Worm (Caenorhabditis elegans) whole organism, young adult: ENCODE measurements around the gene nhr-125.

Experiments used
- F33H1.4 ChIP-seq: fragments of 200-800 bp; sonication (Bioruptor generic); IDR thresholded peaks from 2 replicates; pipeline ENCODE4 v1.3.6; 2022; ENCODE audit warnings: missing genetic modification reagents, missing genetic modification characterization, missing compliant biosample characterization
- F37B4.10 ChIP-seq: fragments of 200-800 bp; sonication (Bioruptor generic); IDR thresholded peaks from 2 replicates; pipeline ENCODE4 v1.3.6; 2022; ENCODE audit warnings: missing genetic modification characterization, missing compliant biosample characterization
- F49E8.2 ChIP-seq: sonication (generic microtip); optimal IDR thresholded peaks from 3 replicates; lab custom pipeline; 2017; ENCODE audit warnings: missing genetic modification characterization, mild to moderate bottlenecking, missing compliant biosample characterization, antibody characterized with exemption, moderate library complexity; ENCODE audit not compliant: insufficient read depth
- F52B5.7 ChIP-seq: sonication (generic microtip); optimal IDR thresholded peaks from 2 replicates; lab custom pipeline; 2016; ENCODE audit warnings: mild to moderate bottlenecking, missing genetic modification characterization, missing compliant biosample characterization
- K11D2.4 ChIP-seq: fragments of 200-800 bp; sonication (Bioruptor generic); IDR thresholded peaks from 2 replicates; pipeline ENCODE4 v1.3.6; 2022; ENCODE audit warnings: missing genetic modification reagents, missing genetic modification characterization, missing compliant biosample characterization
- Y53G8AR.9 ChIP-seq: fragments of 200-800 bp; sonication (Bioruptor generic); conservative IDR thresholded peaks from 2 replicates; pipeline ENCODE4 v1.3.6; 2022; ENCODE audit warnings: missing genetic modification reagents, missing genetic modification characterization, missing compliant biosample characterization
- Y67H2A.10 ChIP-seq: fragments of 200-800 bp; sonication (Bioruptor generic); conservative IDR thresholded peaks from 2 replicates; pipeline ENCODE4 v1.3.6; 2022; ENCODE audit warnings: missing genetic modification reagents, missing genetic modification characterization, missing compliant biosample characterization
- athp-1 ChIP-seq: sonication (generic microtip); optimal IDR thresholded peaks from 2 replicates; lab custom pipeline; 2017; ENCODE audit warnings: mild to moderate bottlenecking, missing genetic modification characterization, missing compliant biosample characterization
- cebp-1 ChIP-seq, 2 experiments: fragments of 200-800 bp in 1 of 2; sonication (Bioruptor generic) in 1 of 2; sonication (generic microtip) in 1 of 2; IDR thresholded peaks in 1 of 2; optimal IDR thresholded peaks in 1 of 2; 2 replicates each; pipeline versions ENCODE4 v1.3.6 to Lab custom; 2017 to 2022; ENCODE audit warnings: missing compliant biosample characterization in 2 of 2, missing genetic modification characterization in 2 of 2, mild to moderate bottlenecking in 1 of 2, missing genetic modification reagents in 1 of 2, moderate library complexity in 1 of 2
- ceh-40 ChIP-seq: fragments of 200-800 bp; sonication (Bioruptor generic); IDR thresholded peaks from 2 replicates; pipeline ENCODE4 v1.3.6; 2022; ENCODE audit warnings: missing genetic modification characterization, missing compliant biosample characterization
- egl-44 ChIP-seq: fragments of 200-800 bp; sonication (Bioruptor generic); IDR thresholded peaks from 2 replicates; pipeline ENCODE4 v1.3.6; 2022; ENCODE audit warnings: missing genetic modification reagents, missing genetic modification characterization, missing compliant biosample characterization
- egrh-3 ChIP-seq: fragments of 200-800 bp; sonication (Bioruptor generic); IDR thresholded peaks from 2 replicates; pipeline ENCODE4 v1.3.6; 2022; ENCODE audit warnings: missing genetic modification reagents, missing genetic modification characterization, missing compliant biosample characterization
- ets-4 ChIP-seq: fragments of 200-800 bp; sonication (Bioruptor generic); optimal IDR thresholded peaks from 2 replicates; lab custom pipeline; 2018; ENCODE audit warnings: mild to moderate bottlenecking, missing genetic modification characterization, missing compliant biosample characterization
- hrde-1 ChIP-seq: sonication (generic microtip); optimal IDR thresholded peaks from 2 replicates; lab custom pipeline; 2016; ENCODE audit warnings: missing genetic modification characterization, mild to moderate bottlenecking, missing compliant biosample characterization, moderate library complexity, missing genotype, missing genetic modification reagents, borderline replicate concordance
- lag-1 ChIP-seq: fragments of 200-800 bp; sonication (Bioruptor generic); IDR thresholded peaks from 2 replicates; pipeline ENCODE4 v1.3.6; 2022; ENCODE audit warnings: missing genetic modification reagents, missing genetic modification characterization, missing compliant biosample characterization
- let-607 ChIP-seq, 2 experiments: fragments of 200-800 bp in 1 of 2; sonication (Bioruptor generic) in 1 of 2; sonication (generic microtip) in 1 of 2; optimal IDR thresholded peaks; 2 replicates each; lab custom pipeline; 2016 to 2018; ENCODE audit warnings: mild to moderate bottlenecking in 2 of 2, missing compliant biosample characterization in 2 of 2, missing genetic modification characterization in 2 of 2, moderate library complexity in 2 of 2, missing genotype in 1 of 2
- lin-35 ChIP-seq, 3 experiments: fragments of 150-350 bp in 2 of 3; sonication (generic microtip) in 1 of 3; optimal IDR thresholded peaks; 2 replicates each; lab custom pipeline; 2014 to 2018; ENCODE audit warnings: missing biosample characterization in 3 of 3, missing genetic modification characterization in 3 of 3, missing genetic modification reagents in 3 of 3
- lin-54 ChIP-seq: fragments of 200-800 bp; sonication (Bioruptor generic); optimal IDR thresholded peaks from 2 replicates; lab custom pipeline; 2018; ENCODE audit warnings: mild to moderate bottlenecking, missing genetic modification characterization, missing compliant biosample characterization
- madf-3 ChIP-seq: fragments of 200-800 bp; sonication (Bioruptor generic); IDR thresholded peaks from 2 replicates; pipeline ENCODE4 v1.3.6; 2022; ENCODE audit warnings: missing genetic modification reagents, missing genetic modification characterization, missing compliant biosample characterization
- madf-6 ChIP-seq: fragments of 200-800 bp; sonication (Bioruptor generic); IDR thresholded peaks from 2 replicates; pipeline ENCODE4 v1.3.6; 2022; ENCODE audit warnings: missing genetic modification reagents, missing genetic modification characterization, missing compliant biosample characterization
- mcd-1 ChIP-seq: fragments of 200-800 bp; sonication (Bioruptor generic); IDR thresholded peaks from 2 replicates; pipeline ENCODE4 v1.3.6; 2022; ENCODE audit warnings: missing genetic modification reagents, missing genetic modification characterization, missing compliant biosample characterization
- nfyb-1 ChIP-seq: fragments of 200-800 bp; sonication (Bioruptor generic); IDR thresholded peaks from 2 replicates; pipeline ENCODE4 v1.3.6; 2022; ENCODE audit warnings: missing genetic modification reagents, missing genetic modification characterization, missing compliant biosample characterization
- pbrm-1 ChIP-seq: fragments of 200-800 bp; sonication (Bioruptor generic); IDR thresholded peaks from 2 replicates; pipeline ENCODE4 v1.3.6; 2022; ENCODE audit warnings: missing genetic modification reagents, missing genetic modification characterization, missing compliant biosample characterization
- rcor-1 ChIP-seq: fragments of 200-800 bp; sonication (Bioruptor generic); IDR thresholded peaks from 2 replicates; pipeline ENCODE4 v1.3.6; 2022; ENCODE audit warnings: missing genetic modification reagents, missing genetic modification characterization, missing compliant biosample characterization
- snpc-4 ChIP-seq, 5 experiments: fragments of 150-350 bp in 1 of 5; sonication (generic microtip) in 4 of 5; optimal IDR thresholded peaks; 2 replicates each; lab custom pipeline; 2014 to 2018; ENCODE audit warnings: missing genetic modification characterization in 5 of 5, missing biosample characterization in 3 of 5, antibody characterized with exemption in 2 of 5, mild to moderate bottlenecking in 2 of 5, missing compliant biosample characterization in 2 of 5, missing genotype in 2 of 5, moderate library complexity in 2 of 5, missing genetic modification reagents in 1 of 5
- tbx-9 ChIP-seq: sonication (generic microtip); optimal IDR thresholded peaks from 2 replicates; lab custom pipeline; 2016; ENCODE audit warnings: borderline replicate concordance, missing genetic modification characterization, inconsistent platforms, missing compliant biosample characterization
- zim-3 ChIP-seq: sonication (generic microtip); optimal IDR thresholded peaks from 2 replicates; lab custom pipeline; 2017; ENCODE audit warnings: mild to moderate bottlenecking, missing genetic modification characterization, moderate library complexity, missing compliant biosample characterization

The nhr-125 gene

DNA sequence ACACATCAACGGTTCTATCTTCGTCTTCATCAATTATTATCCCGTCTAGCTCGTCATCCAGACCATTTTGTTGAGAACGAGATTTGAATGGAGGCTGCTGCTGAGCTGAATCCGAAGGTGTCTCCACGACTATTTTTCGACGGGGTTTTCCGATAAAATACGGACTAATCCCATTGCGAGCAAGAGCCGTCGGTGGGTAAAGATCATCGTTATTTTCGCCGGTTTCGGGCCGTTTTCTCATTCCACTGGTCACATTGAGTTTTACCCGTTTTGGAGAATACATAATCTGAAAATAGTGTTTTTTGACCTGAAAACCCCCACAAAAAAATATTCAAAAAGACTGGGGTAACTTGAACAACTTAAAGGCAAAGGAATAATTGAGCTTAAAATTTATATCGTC lies 20.4 kb upstream of the nhr-125 start, which contains the start of gene figl-1:
figl-1 (minus strand) TSS at position 286 of the 400 bp plus-strand sequence.
- TF ChIP-seq rcor-1 (GFP tag; lab: Robert Waterston, UW) (no peak), madf-3 (0 out of 2 replicates have a peak, but pooled peaks have one; percentile 59), zim-3 (tag; lab: Kevin White, UChicago) (peak; percentile 12), tbx-9 (no peak), F49E8.2 (tag; lab: Kevin White, UChicago) (peak; percentile 27), let-607 (tag; optimal IDR thresholded peaks at IDR 0.05; lab: Kevin White, UChicago) (no peak), madf-6 (GFP tag; lab: Robert Waterston, UW) (peak; percentile 47), lin-54 (GFP tag; lab: Kevin White, UChicago) (peak; percentile 32), pbrm-1 (GFP tag; lab: Robert Waterston, UW) (peak; percentile 23; the same call in 1 of the 2 replicates), ceh-40 (GFP tag; lab: Robert Waterston, UW) (no peak), athp-1 (peak; percentile 10), mcd-1 (GFP tag; lab: Robert Waterston, UW) (peak; percentile 40; the same call in 1 of the 2 replicates), nfyb-1 (GFP tag; lab: Robert Waterston, UW) (peak; percentile 56), F33H1.4 (GFP tag; lab: Robert Waterston, UW) (peak; percentile 25; the same call in 1 of the 2 replicates), Y67H2A.10 (GFP tag; lab: Robert Waterston, UW) (no peak)
- TF ChIP-seq, all 124 proteins: peak for 10

DNA sequence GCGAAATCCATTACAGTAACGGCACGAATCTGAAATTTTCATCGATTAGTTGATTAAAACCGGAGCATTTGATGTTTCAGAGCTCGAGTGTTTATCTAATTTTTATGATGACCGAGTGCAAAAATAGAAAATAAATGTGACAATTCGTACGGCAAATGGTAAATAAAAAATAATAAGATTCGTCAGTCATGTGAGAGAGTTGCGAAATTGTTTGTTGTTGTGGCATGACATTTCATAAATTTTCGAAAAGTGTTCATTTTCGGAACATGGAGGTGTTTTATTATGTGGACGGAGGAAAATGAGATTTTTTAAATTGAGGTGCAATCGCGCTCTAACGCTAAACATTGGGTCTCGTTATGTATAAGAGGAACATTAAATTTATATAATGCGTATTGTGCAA lies 16.4 kb upstream of the nhr-125 start:
- TF ChIP-seq lag-1 (GFP tag; lab: Robert Waterston, UW) (no peak), cebp-1 (GFP tag; IDR thresholded peaks at IDR 0.05; lab: Robert Waterston, UW) (peak; percentile 72; the same call in 1 of the 2 replicates), cebp-1 (tag; optimal IDR thresholded peaks at IDR 0.05; lab: Kevin White, UChicago) (peak; percentile 88), egl-44 (GFP tag; lab: Robert Waterston, UW) (no peak)

DNA sequence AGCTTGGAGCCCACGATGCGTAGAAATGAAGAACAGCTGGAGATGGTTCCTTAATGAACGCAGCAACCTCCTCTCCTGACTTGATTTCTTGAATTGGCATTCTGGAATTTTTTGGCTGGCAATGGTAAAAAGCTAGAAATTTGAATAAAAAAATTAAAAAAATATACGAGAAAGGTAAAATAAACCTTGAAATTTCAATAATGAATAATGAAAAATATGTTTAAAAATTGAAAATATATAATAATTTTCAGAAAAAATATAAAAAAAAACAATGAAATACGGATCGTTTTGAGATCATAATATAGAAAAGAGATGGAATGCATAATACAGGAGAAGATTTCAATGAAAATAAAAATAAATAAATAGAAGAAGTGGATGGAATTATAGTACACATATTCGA lies 15.9 kb upstream of the nhr-125 start, which contains the start of gene glrx-3:
glrx-3 (minus strand) TSS at position 101 of the 400 bp plus-strand sequence.
- TF ChIP-seq madf-6 (GFP tag; lab: Robert Waterston, UW) (0 out of 2 replicates have a peak, but pooled peaks have one; percentile 26), K11D2.4 (GFP tag; lab: Robert Waterston, UW) (no peak), ceh-40 (GFP tag; lab: Robert Waterston, UW) (no peak), Y53G8AR.9 (GFP tag; lab: Robert Waterston, UW) (no peak), F52B5.7 (peak; percentile 33), mcd-1 (GFP tag; lab: Robert Waterston, UW) (peak; percentile 17; the same call in 1 of the 2 replicates), snpc-4 (GFP tag; optimal IDR thresholded peaks at IDR 0.05; lab: Kevin White, UChicago) (no peak), snpc-4 (tag; optimal IDR thresholded peaks at IDR 0.05; lab: Kevin White, UChicago) (no peak)

DNA sequence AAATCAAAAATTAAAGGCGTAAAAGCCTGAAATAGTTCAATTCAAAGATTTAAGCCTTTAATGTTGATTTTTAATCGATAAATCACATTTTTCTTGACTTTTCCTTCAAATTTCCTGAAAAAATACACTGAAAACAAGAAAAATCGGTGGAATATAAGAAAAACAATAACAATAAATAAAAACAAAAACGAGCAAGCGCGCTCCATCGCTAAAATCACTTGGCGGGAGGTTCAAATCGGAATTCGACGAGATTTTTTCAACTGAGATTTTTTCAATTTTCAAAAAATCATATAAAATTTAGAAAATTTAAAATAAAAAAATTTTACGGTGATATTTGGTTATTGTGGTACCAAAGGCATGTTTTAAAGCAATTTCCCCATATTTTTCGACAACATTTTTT lies 14.2 kb upstream of the nhr-125 start:
- TF ChIP-seq ets-4 = no peak
- no peak for TF ChIP-seq hrde-1 (tag; lab: Kevin White, UChicago)
- no peak for TF ChIP-seq lin-54 (GFP tag; lab: Kevin White, UChicago)
- peak; percentile 47 for TF ChIP-seq mcd-1 (GFP tag; lab: Robert Waterston, UW)
- TF ChIP-seq lin-35 (GFP tag; optimal IDR thresholded peaks at IDR 0.05; lab: Kevin White, UChicago) = peak in 1 of 3 experiments; percentile 39
- no peak for TF ChIP-seq F37B4.10 (GFP tag; lab: Robert Waterston, UW)
- no peak for TF ChIP-seq zim-3 (tag; lab: Kevin White, UChicago)

DNA sequence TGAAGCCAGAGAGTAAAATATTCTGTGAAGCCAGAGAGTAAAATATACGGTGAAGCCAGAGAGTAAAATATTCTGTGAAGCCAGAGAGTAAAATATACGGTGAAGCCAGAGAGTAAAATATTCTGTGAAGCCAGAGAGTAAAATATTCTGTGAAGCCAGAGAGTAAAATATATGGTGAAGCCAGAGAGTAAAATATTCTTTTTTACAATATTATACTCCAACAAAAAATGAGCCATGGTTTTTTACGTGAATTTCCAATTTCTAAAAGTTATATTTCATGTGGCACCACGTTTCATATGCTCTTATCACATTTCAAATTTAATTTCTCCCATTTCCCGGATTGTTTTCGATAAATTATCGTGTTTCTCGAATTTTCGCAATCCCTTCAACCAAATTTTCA lies 11.1 kb upstream of the nhr-125 start, which contains the start of gene irld-1:
irld-1 (plus strand) TSS at position 301 of the 400 bp plus-strand sequence.
- peak; percentile 85 for TF ChIP-seq egrh-3 (GFP tag; lab: Robert Waterston, UW)
